Fruit fly (Drosophila melanogaster): ENCODE measurements around the gene CG42553.
A peak's percentile ranks its signal among the peaks of the same experiment; 100 is the strongest.

CG42553 gene

DNA sequence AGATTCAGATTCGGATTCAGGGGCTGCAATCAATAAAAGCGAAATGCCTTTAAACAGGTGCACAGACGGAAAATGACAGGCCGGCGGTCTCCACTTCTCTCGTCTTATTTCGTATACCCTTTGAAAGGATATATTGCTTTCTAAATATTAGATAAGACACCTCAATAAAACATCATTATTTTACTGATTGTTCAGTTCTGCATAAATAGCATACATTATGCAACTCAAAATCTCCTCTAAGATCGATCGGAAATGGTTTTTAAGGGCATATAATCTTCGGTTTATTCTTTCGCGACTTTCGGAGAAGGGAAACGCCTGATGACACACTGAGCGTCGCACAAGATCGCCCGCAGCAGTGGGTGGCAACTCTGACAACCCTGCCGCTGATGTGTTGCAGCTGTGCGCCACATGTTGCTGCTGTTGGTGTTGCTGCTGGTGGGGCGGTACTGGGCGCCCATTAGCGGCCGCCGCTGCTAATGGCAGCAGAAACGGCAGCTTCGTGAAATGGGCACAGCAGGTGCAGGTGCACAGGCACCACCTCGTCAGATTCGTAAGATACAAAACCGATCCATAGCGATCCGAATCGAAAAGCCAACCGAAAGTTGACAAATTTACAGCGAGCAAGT, 48.1 kb upstream of the CG42553 start:
- TF ChIP-seq Dif (GFP tag; optimal IDR thresholded peaks at IDR 0.05; ENCODE audit: partially characterized antibody) = no peak
- peak; percentile 35 for TF ChIP-seq OdsH (GFP tag; optimal IDR thresholded peaks at IDR 0.05)
- TF ChIP-seq Vsx2 (GFP tag; optimal IDR thresholded peaks at IDR 0.05; ENCODE audit: partially characterized antibody) = no peak
- no peak for TF ChIP-seq Hr83 (GFP tag; optimal IDR thresholded peaks at IDR 0.05; ENCODE audit: poor library complexity, severe bottlenecking)
- no peak for TF ChIP-seq brk (GFP tag; optimal IDR thresholded peaks at IDR 0.05)
- peak; percentile 46 for TF ChIP-seq HLH106 (tag; optimal IDR thresholded peaks at IDR 0.05)
- TF ChIP-seq Dfd (GFP tag; optimal IDR thresholded peaks at IDR 0.05) = no peak
- TF ChIP-seq N (GFP tag; optimal IDR thresholded peaks at IDR 0.05) = no peak
- peak in 1 of 2 experiments; percentile 69 for TF ChIP-seq foxo (GFP tag; optimal IDR thresholded peaks at IDR 0.05)
- no peak for TF ChIP-seq CG9705 (GFP tag; optimal IDR thresholded peaks at IDR 0.05)
- no peak for TF ChIP-seq dl (GFP tag; optimal IDR thresholded peaks at IDR 0.05; ENCODE audit: insufficient read depth in 1 of 2, partially characterized antibody in 2 of 2)
- TF ChIP-seq rgr (GFP tag; optimal IDR thresholded peaks at IDR 0.05) = peak; percentile 41
- TF ChIP-seq ey (GFP tag; optimal IDR thresholded peaks at IDR 0.05) = peak; percentile 58
- TF ChIP-seq h (GFP tag; optimal IDR thresholded peaks at IDR 0.05) = peak; percentile 66
- peak; percentile 72 for TF ChIP-seq fru (GFP tag; optimal IDR thresholded peaks at IDR 0.05)
- peak; percentile 18 for TF ChIP-seq Sp1 (GFP tag; optimal IDR thresholded peaks at IDR 0.05)
- TF ChIP-seq Abd-B (GFP tag; optimal IDR thresholded peaks at IDR 0.05) = no peak
- TF ChIP-seq tai (GFP tag; optimal IDR thresholded peaks at IDR 0.05) = no peak
- TF ChIP-seq usp (GFP tag; optimal IDR thresholded peaks at IDR 0.05) = no peak
- TF ChIP-seq sv (GFP tag; optimal IDR thresholded peaks at IDR 0.05) = no peak
- TF ChIP-seq lola (GFP tag; optimal IDR thresholded peaks at IDR 0.05) = no peak
- TF ChIP-seq Rel (GFP tag; optimal IDR thresholded peaks at IDR 0.05) = no peak
- TF ChIP-seq Rel (tag; optimal IDR thresholded peaks at IDR 0.05) = no peak
- no peak for TF ChIP-seq Hr78 (GFP tag; optimal IDR thresholded peaks at IDR 0.05)
- TF ChIP-seq Mio (GFP tag; optimal IDR thresholded peaks at IDR 0.05) = no peak
- no peak for TF ChIP-seq CG32264 (GFP tag; optimal IDR thresholded peaks at IDR 0.05)
- peak; percentile 54 for TF ChIP-seq br (GFP tag; optimal IDR thresholded peaks at IDR 0.05)
- TF ChIP-seq jim (GFP tag; optimal IDR thresholded peaks at IDR 0.05) = no peak
- peak; percentile 34 for TF ChIP-seq psq (GFP tag; optimal IDR thresholded peaks at IDR 0.05)
- TF ChIP-seq pan (optimal IDR thresholded peaks at IDR 0.05) = no peak
- peak; percentile 14 for TF ChIP-seq dmrt93B (GFP tag; optimal IDR thresholded peaks at IDR 0.05)
- peak; percentile 44 for TF ChIP-seq Hnf4 (GFP tag; optimal IDR thresholded peaks at IDR 0.05)
- TF ChIP-seq Myc (optimal IDR thresholded peaks at IDR 0.05) = no peak
- TF ChIP-seq Jra (GFP tag; optimal IDR thresholded peaks at IDR 0.05) = no peak
- TF ChIP-seq CrebA (GFP tag; optimal IDR thresholded peaks at IDR 0.05; ENCODE audit: borderline replicate concordance) = no peak
- TF ChIP-seq woc (GFP tag; optimal IDR thresholded peaks at IDR 0.05) = peak; percentile 34
- TF ChIP-seq GATAd (GFP tag; optimal IDR thresholded peaks at IDR 0.05) = no peak
- no peak for TF ChIP-seq dsf (GFP tag; optimal IDR thresholded peaks at IDR 0.05; ENCODE audit: borderline replicate concordance)
- no peak for TF ChIP-seq sage (GFP tag; optimal IDR thresholded peaks at IDR 0.05)

DNA sequence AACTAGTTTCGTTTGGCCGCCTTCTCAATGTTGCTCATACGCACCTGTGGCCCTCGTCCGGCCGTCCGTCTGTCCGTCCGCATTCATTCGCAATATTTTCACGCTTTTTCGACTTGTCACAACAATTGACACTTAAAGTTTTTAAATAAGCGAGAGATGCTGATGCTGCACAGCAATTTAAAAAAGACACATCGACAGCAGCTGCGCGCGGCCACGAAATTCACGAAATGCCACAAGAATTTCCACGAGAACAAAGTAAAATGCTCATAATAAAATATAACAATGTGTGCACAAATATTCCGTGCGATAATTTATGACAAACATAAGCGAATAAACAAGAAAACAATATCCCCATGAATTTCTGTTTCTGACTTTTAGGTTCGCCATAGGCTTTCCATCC, 47.1 kb upstream of the CG42553 start:
- no peak for TF ChIP-seq jim (GFP tag; optimal IDR thresholded peaks at IDR 0.05)
- no peak for TF ChIP-seq dsf (GFP tag; optimal IDR thresholded peaks at IDR 0.05; ENCODE audit: borderline replicate concordance)

DNA sequence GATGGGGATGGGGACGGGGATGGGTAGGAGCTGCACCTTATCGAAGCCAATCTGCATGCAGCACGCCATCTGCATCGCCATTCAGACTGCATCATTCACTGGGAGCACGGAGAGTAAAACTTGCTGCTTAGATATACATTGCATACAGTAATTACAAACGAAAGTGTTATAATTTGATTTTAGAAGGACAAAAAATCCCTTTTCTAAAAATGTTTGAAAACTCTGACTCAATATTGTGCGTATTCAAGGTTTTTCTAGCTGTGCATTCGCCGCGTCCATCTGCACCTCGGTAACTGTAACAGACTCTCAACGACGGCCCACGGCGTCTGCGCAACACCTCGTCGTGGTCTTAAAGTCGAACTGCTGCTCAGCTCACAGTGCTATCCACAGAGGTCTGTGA, 46.3 kb upstream of the CG42553 start:
- no peak for TF ChIP-seq jim (GFP tag; optimal IDR thresholded peaks at IDR 0.05)
- TF ChIP-seq Hnf4 (GFP tag; optimal IDR thresholded peaks at IDR 0.05) = no peak
- no peak for TF ChIP-seq psq (GFP tag; optimal IDR thresholded peaks at IDR 0.05)
- no peak for TF ChIP-seq GATAd (GFP tag; optimal IDR thresholded peaks at IDR 0.05)
- TF ChIP-seq sage (GFP tag; optimal IDR thresholded peaks at IDR 0.05) = no peak

All from whole organism, wandering third instar larva.